Worm (Caenorhabditis elegans) whole organism, L4 larva: ENCODE measurements around the gene F10E7.9.

Source experiments
- F10B5.3 ChIP-seq: sonication (generic microtip); optimal IDR thresholded peaks from 2 replicates; lab custom pipeline; 2016; ENCODE audit warnings: mild to moderate bottlenecking, missing genetic modification characterization, missing compliant biosample characterization
- F26F4.8 ChIP-seq: fragments of 200-800 bp; sonication (Bioruptor generic); conservative IDR thresholded peaks from 2 replicates; pipeline ENCODE4 v1.3.6; 2022; ENCODE audit warnings: missing genetic modification characterization, missing compliant biosample characterization
- F37D6.2 ChIP-seq: sonication (generic microtip); optimal IDR thresholded peaks from 2 replicates; lab custom pipeline; 2016; ENCODE audit warnings: mild to moderate bottlenecking, missing genetic modification characterization, missing compliant biosample characterization
- F49E8.2 ChIP-seq: sonication (generic microtip); optimal IDR thresholded peaks from 2 replicates; lab custom pipeline; 2016; ENCODE audit warnings: missing compliant biosample characterization, mild to moderate bottlenecking, missing genetic modification characterization, borderline replicate concordance
- R02D3.7 ChIP-seq: fragments of 150-350 bp; sonication (generic microtip); optimal IDR thresholded peaks from 3 replicates; lab custom pipeline; 2014; ENCODE audit warnings: missing biosample characterization, missing genetic modification characterization
- T20F7.1 ChIP-seq: fragments of 200-800 bp; sonication (Bioruptor generic); optimal IDR thresholded peaks from 2 replicates; lab custom pipeline; 2018; ENCODE audit warnings: mild to moderate bottlenecking, missing genetic modification characterization, missing compliant biosample characterization
- T26A8.4 ChIP-seq: fragments of 200-800 bp; sonication (Bioruptor generic); IDR thresholded peaks from 2 replicates; pipeline ENCODE4 v1.3.6; 2022; ENCODE audit warnings: missing genetic modification characterization, missing compliant biosample characterization
- Y105C5A.15 ChIP-seq: fragments of 200-800 bp; sonication (Bioruptor generic); IDR thresholded peaks from 2 replicates; pipeline ENCODE4 v1.3.6; 2022; ENCODE audit warnings: missing genetic modification characterization, missing compliant biosample characterization
- Y75B8A.6 ChIP-seq: fragments of 200-800 bp; sonication (Bioruptor generic); IDR thresholded peaks from 2 replicates; pipeline ENCODE4 v1.3.6; 2022; ENCODE audit warnings: missing genetic modification reagents, missing genetic modification characterization, missing compliant biosample characterization
- ZK337.2 ChIP-seq: fragments of 200-800 bp; sonication (Bioruptor generic); IDR thresholded peaks from 2 replicates; pipeline ENCODE4 v1.3.6; 2022; ENCODE audit warnings: missing genetic modification reagents, missing genetic modification characterization, missing compliant biosample characterization
- ama-1 ChIP-seq: fragments of 150-350 bp; optimal IDR thresholded peaks from 2 replicates; lab custom pipeline; 2014; ENCODE audit warnings: inconsistent platforms, mixed read lengths
- ceh-20 ChIP-seq: fragments of 200-800 bp; sonication (Bioruptor generic); IDR thresholded peaks from 2 replicates; pipeline ENCODE4 v1.3.6; 2022; ENCODE audit warnings: missing genetic modification reagents, missing genetic modification characterization, missing compliant biosample characterization
- cey-2 ChIP-seq: sonication (generic microtip); optimal IDR thresholded peaks from 3 replicates; lab custom pipeline; 2017; ENCODE audit warnings: missing genetic modification characterization, mild to moderate bottlenecking, missing compliant biosample characterization, antibody characterized with exemption, borderline replicate concordance; ENCODE audit not compliant: insufficient read depth
- daf-19 ChIP-seq: fragments of 200-800 bp; sonication (Bioruptor generic); conservative IDR thresholded peaks from 2 replicates; pipeline ENCODE4 v1.3.6; 2022; ENCODE audit warnings: missing genetic modification characterization, missing compliant biosample characterization
- daf-8 ChIP-seq: fragments of 200-800 bp; sonication (Bioruptor generic); IDR thresholded peaks from 2 replicates; pipeline ENCODE4 v1.3.6; 2022; ENCODE audit warnings: missing genetic modification characterization, missing compliant biosample characterization
- dmd-6 ChIP-seq: fragments of 200-800 bp; sonication (Bioruptor generic); IDR thresholded peaks from 2 replicates; pipeline ENCODE4 v1.3.6; 2022; ENCODE audit warnings: missing genetic modification reagents, missing genetic modification characterization, missing compliant biosample characterization
- dmd-8 ChIP-seq: fragments of 200-800 bp; sonication (Bioruptor generic); IDR thresholded peaks from 2 replicates; pipeline ENCODE4 v1.3.6; 2022; ENCODE audit warnings: missing genetic modification characterization, missing compliant biosample characterization
- fkh-10 ChIP-seq: fragments of 150-350 bp; optimal IDR thresholded peaks from 2 replicates; lab custom pipeline; 2014; ENCODE audit warnings: missing biosample characterization, missing genetic modification reagents, missing genetic modification characterization
- hif-1 ChIP-seq, 2 experiments: sonication (generic microtip); optimal IDR thresholded peaks; 2 replicates each; lab custom pipeline; 2016 to 2017; ENCODE audit warnings: missing compliant biosample characterization in 2 of 2, missing genetic modification characterization in 2 of 2, missing genetic modification reagents in 2 of 2, missing genotype in 2 of 2, mild to moderate bottlenecking in 1 of 2
- hlh-30 ChIP-seq: sonication (generic microtip); optimal IDR thresholded peaks from 2 replicates; lab custom pipeline; 2017; ENCODE audit warnings: antibody characterized with exemption, mild to moderate bottlenecking, missing genetic modification characterization, missing compliant biosample characterization; ENCODE audit not compliant: insufficient read depth
- hmg-1.1 ChIP-seq: fragments of 200-800 bp; sonication (Bioruptor generic); IDR thresholded peaks from 2 replicates; pipeline ENCODE4 v1.3.6; 2022; ENCODE audit warnings: missing genetic modification reagents, missing genetic modification characterization, missing compliant biosample characterization
- lim-7 ChIP-seq: fragments of 200-800 bp; sonication (Bioruptor generic); IDR thresholded peaks from 2 replicates; pipeline ENCODE4 v1.3.6; 2022; ENCODE audit warnings: missing genetic modification characterization, missing compliant biosample characterization
- lin-1 ChIP-seq: fragments of 200-800 bp; sonication (Bioruptor generic); IDR thresholded peaks from 2 replicates; pipeline ENCODE4 v1.3.6; 2022; ENCODE audit warnings: missing genetic modification reagents, missing genetic modification characterization, missing compliant biosample characterization
- lin-13 ChIP-seq: fragments of 150-350 bp; optimal IDR thresholded peaks from 2 replicates; lab custom pipeline; 2014; ENCODE audit warnings: missing biosample characterization, missing genetic modification reagents, missing genetic modification characterization
- lin-15B ChIP-seq: fragments of 150-350 bp; sonication (generic microtip); optimal IDR thresholded peaks from 3 replicates; lab custom pipeline; 2014; ENCODE audit warnings: missing biosample characterization, missing genetic modification characterization
- lin-38 ChIP-seq: fragments of 200-800 bp; sonication (Bioruptor generic); IDR thresholded peaks from 2 replicates; pipeline ENCODE4 v1.3.6; 2022; ENCODE audit warnings: missing genetic modification reagents, missing genetic modification characterization, missing compliant biosample characterization
- lin-39 ChIP-seq: fragments of 150-350 bp; optimal IDR thresholded peaks from 2 replicates; lab custom pipeline; 2014; ENCODE audit warnings: missing biosample characterization, missing genetic modification reagents, missing genetic modification characterization
- lir-3 ChIP-seq: sonication (generic microtip); optimal IDR thresholded peaks from 2 replicates; lab custom pipeline; 2016; ENCODE audit warnings: mild to moderate bottlenecking, missing genetic modification characterization, missing compliant biosample characterization
- lsy-2 ChIP-seq, 2 experiments: fragments of 150-350 bp in 1 of 2; sonication (generic microtip) in 1 of 2; optimal IDR thresholded peaks; 2 replicates each; lab custom pipeline; 2014 to 2017; ENCODE audit warnings: missing biosample characterization in 2 of 2, missing genetic modification characterization in 2 of 2
- mdl-1 ChIP-seq, 2 experiments: fragments of 150-350 bp in 1 of 2; sonication (generic microtip) in 1 of 2; optimal IDR thresholded peaks; 2 replicates each; lab custom pipeline; 2014 to 2017; ENCODE audit warnings: missing biosample characterization in 2 of 2, missing genetic modification characterization in 2 of 2
- mdt-29 ChIP-seq: fragments of 200-800 bp; sonication (Bioruptor generic); IDR thresholded peaks from 2 replicates; pipeline ENCODE4 v1.3.6; 2022; ENCODE audit warnings: missing genetic modification reagents, missing genetic modification characterization, missing compliant biosample characterization
- mep-1 ChIP-seq: fragments of 150-350 bp; sonication (generic microtip); optimal IDR thresholded peaks from 3 replicates; lab custom pipeline; 2014; ENCODE audit warnings: missing biosample characterization, missing genetic modification characterization
- mes-2 ChIP-seq: sonication (generic microtip); optimal IDR thresholded peaks from 2 replicates; lab custom pipeline; 2016; ENCODE audit warnings: missing genotype, mild to moderate bottlenecking, missing genetic modification characterization, missing compliant biosample characterization; ENCODE audit not compliant: poor library complexity, severe bottlenecking
- nhr-10 ChIP-seq: fragments of 150-350 bp; optimal IDR thresholded peaks from 2 replicates; lab custom pipeline; 2014; ENCODE audit warnings: missing biosample characterization, missing genetic modification characterization
- nhr-11 ChIP-seq: fragments of 150-350 bp; optimal IDR thresholded peaks from 2 replicates; lab custom pipeline; 2014; ENCODE audit warnings: missing biosample characterization, missing genetic modification characterization
- nhr-48 ChIP-seq: sonication (generic microtip); optimal IDR thresholded peaks from 2 replicates; lab custom pipeline; 2016; ENCODE audit warnings: mild to moderate bottlenecking, missing genetic modification characterization, missing compliant biosample characterization
- nhr-77 ChIP-seq: fragments of 150-350 bp; optimal IDR thresholded peaks from 2 replicates; lab custom pipeline; 2014; ENCODE audit warnings: missing biosample characterization, missing genetic modification characterization
- rbr-2 ChIP-seq: sonication (generic microtip); optimal IDR thresholded peaks from 2 replicates; lab custom pipeline; 2016; ENCODE audit warnings: missing genotype, missing genetic modification characterization, missing compliant biosample characterization
- snpc-1.2 ChIP-seq: fragments of 200-800 bp; sonication (Bioruptor generic); IDR thresholded peaks from 2 replicates; pipeline ENCODE4 v1.3.6; 2022; ENCODE audit warnings: missing genetic modification reagents, missing genetic modification characterization, missing compliant biosample characterization
- snpc-4 ChIP-seq: fragments of 150-350 bp; optimal IDR thresholded peaks from 2 replicates; lab custom pipeline; 2014; ENCODE audit warnings: missing biosample characterization, missing genetic modification characterization
- spr-3 ChIP-seq: fragments of 200-800 bp; sonication (Bioruptor generic); optimal IDR thresholded peaks from 2 replicates; lab custom pipeline; 2018; ENCODE audit warnings: mild to moderate bottlenecking, missing genetic modification characterization, missing compliant biosample characterization
- tra-1 ChIP-seq: fragments of 200-800 bp; sonication (Bioruptor generic); IDR thresholded peaks from 2 replicates; pipeline ENCODE4 v1.3.6; 2022; ENCODE audit warnings: missing genetic modification reagents, missing genetic modification characterization, missing compliant biosample characterization
- unc-130 ChIP-seq: sonication (generic microtip); optimal IDR thresholded peaks from 2 replicates; lab custom pipeline; 2016; ENCODE audit warnings: missing genetic modification reagents, missing genetic modification characterization, missing compliant biosample characterization
- unc-39 ChIP-seq: sonication (generic microtip); optimal IDR thresholded peaks from 2 replicates; lab custom pipeline; 2017; ENCODE audit warnings: missing biosample characterization, missing genetic modification characterization
- vab-7 ChIP-seq: fragments of 200-800 bp; sonication (Bioruptor generic); IDR thresholded peaks from 2 replicates; pipeline ENCODE4 v1.3.6; 2022; ENCODE audit warnings: missing genetic modification reagents, missing genetic modification characterization, missing compliant biosample characterization
- zfp-2 ChIP-seq: sonication (generic microtip); optimal IDR thresholded peaks from 2 replicates; lab custom pipeline; 2016; ENCODE audit warnings: mild to moderate bottlenecking, missing genetic modification characterization, missing compliant biosample characterization
- zip-2 ChIP-seq: fragments of 150-350 bp; optimal IDR thresholded peaks from 2 replicates; lab custom pipeline; 2014; ENCODE audit warnings: missing biosample characterization, missing genetic modification characterization
- ztf-11 ChIP-seq: fragments of 150-350 bp; optimal IDR thresholded peaks from 2 replicates; lab custom pipeline; 2014; ENCODE audit warnings: missing biosample characterization, missing genetic modification characterization
- ztf-7 ChIP-seq: fragments of 150-350 bp; optimal IDR thresholded peaks from 2 replicates; lab custom pipeline; 2014; ENCODE audit warnings: missing biosample characterization, missing genetic modification characterization

F10E7.9 gene

ce11 chrII:7072590-7073536 is 37.0 kb downstream of the F10E7.9 start:
- TF ChIP-seq mdl-1 (tag; optimal IDR thresholded peaks at IDR 0.05; lab: Kevin White, UChicago) (peak in 1 of 2 experiments; percentile 47), zip-2 (no peak), hmg-1.1 (0 out of 2 replicates have a peak, but pooled peaks have one; percentile 23), lin-39 (no peak), lin-13 (peak; percentile 21), lim-7 (GFP tag; lab: Robert Waterston, UW) (no peak), nhr-48 (tag; lab: Kevin White, UChicago) (peak; percentile 32), snpc-1.2 (GFP tag; lab: Robert Waterston, UW) (no peak), nhr-11 (peak; percentile 98), F26F4.8 (GFP tag; lab: Robert Waterston, UW) (no peak), nhr-77 (peak; percentile 38), F10B5.3 (tag; lab: Kevin White, UChicago) (no peak), lin-1 (peak; percentile 68; the same call in 1 of the 2 replicates), nhr-10 (tag; lab: Kevin White, UChicago) (peak; percentile 75), hlh-30 (tag; lab: Kevin White, UChicago) (peak; percentile 73), ztf-7 (tag; lab: Kevin White, UChicago) (no peak), lin-38 (GFP tag; lab: Robert Waterston, UW) (peak; percentile 89), dmd-8 (no peak), lir-3 (tag; lab: Kevin White, UChicago) (no peak), mdt-29 (GFP tag; lab: Robert Waterston, UW) (peak; percentile 53; the same call in 1 of the 2 replicates), spr-3 (GFP tag; lab: Kevin White, UChicago) (no peak), mes-2 (tag; lab: Kevin White, UChicago) (peak; percentile 77), tra-1 (GFP tag; lab: Robert Waterston, UW) (peak; percentile 69; the same call in 1 of the 2 replicates), hif-1 (tag; optimal IDR thresholded peaks at IDR 0.05; lab: Kevin White, UChicago) (peak in 1 of 2 experiments; percentile 72), F49E8.2 (tag; lab: Kevin White, UChicago) (no peak), ama-1 (lab: Kevin White, UChicago) (no peak), unc-130 (peak; percentile 11), fkh-10 (peak; percentile 15), ztf-11 (no peak), R02D3.7 (tag; lab: Kevin White, UChicago) (no peak), mep-1 (peak; percentile 57), daf-8 (no peak), ZK337.2 (no peak), cey-2 (tag; lab: Kevin White, UChicago) (no peak), zfp-2 (tag; lab: Kevin White, UChicago) (no peak), T20F7.1 (GFP tag; lab: Kevin White, UChicago) (peak; percentile 72), dmd-6 (GFP tag; lab: Robert Waterston, UW) (peak; percentile 91), F37D6.2 (tag; lab: Kevin White, UChicago) (no peak), lin-15B (tag; lab: Kevin White, UChicago) (no peak), Y75B8A.6 (GFP tag; lab: Robert Waterston, UW) (no peak), rbr-2 (tag; lab: Kevin White, UChicago) (peak; percentile 56), ceh-20 (GFP tag; lab: Robert Waterston, UW) (peak; percentile 53; the same call in 1 of the 2 replicates), T26A8.4 (GFP tag; lab: Robert Waterston, UW) (no peak), lsy-2 (tag; optimal IDR thresholded peaks at IDR 0.05; lab: Kevin White, UChicago) (peak; percentile 21 to 81), daf-19 (no peak), snpc-4 (tag; lab: Kevin White, UChicago) (no peak), unc-39 (tag; lab: Kevin White, UChicago) (no peak), Y105C5A.15 (no peak), vab-7 (GFP tag; lab: Robert Waterston, UW) (peak; percentile 32; the same call in 1 of the 2 replicates)
